Worm (Caenorhabditis elegans) whole organism, young adult: ENCODE data around the gene ZK666.15.

Experiments used
- B0035.1 ChIP-seq: sonication (generic microtip); optimal IDR thresholded peaks from 2 replicates; lab custom pipeline; 2016; ENCODE audit warnings: missing genetic modification characterization, mild to moderate bottlenecking, missing compliant biosample characterization, missing genotype, missing genetic modification reagents
- D2030.7 ChIP-seq: fragments of 200-800 bp; sonication (Bioruptor generic); IDR thresholded peaks from 2 replicates; pipeline ENCODE4 v1.3.6; 2022; ENCODE audit warnings: missing genetic modification reagents, missing genetic modification characterization, missing compliant biosample characterization
- F37B4.10 ChIP-seq: fragments of 200-800 bp; sonication (Bioruptor generic); IDR thresholded peaks from 2 replicates; pipeline ENCODE4 v1.3.6; 2022; ENCODE audit warnings: missing genetic modification characterization, missing compliant biosample characterization
- F49E8.2 ChIP-seq: sonication (generic microtip); optimal IDR thresholded peaks from 3 replicates; lab custom pipeline; 2017; ENCODE audit warnings: missing genetic modification characterization, mild to moderate bottlenecking, missing compliant biosample characterization, antibody characterized with exemption, moderate library complexity; ENCODE audit not compliant: insufficient read depth
- F55B11.4 ChIP-seq: sonication (generic microtip); optimal IDR thresholded peaks from 2 replicates; lab custom pipeline; 2016; ENCODE audit warnings: missing compliant biosample characterization, missing genetic modification characterization, borderline replicate concordance; ENCODE audit not compliant: insufficient read depth
- Y79H2A.3 ChIP-seq: fragments of 200-800 bp; sonication (Bioruptor generic); conservative IDR thresholded peaks from 2 replicates; pipeline ENCODE4 v1.3.6; 2022; ENCODE audit warnings: missing genetic modification reagents, missing genetic modification characterization, missing compliant biosample characterization
- Y95B8A.8 ChIP-seq: fragments of 200-800 bp; sonication (Bioruptor generic); IDR thresholded peaks from 2 replicates; pipeline ENCODE4 v1.3.6; 2022; ENCODE audit warnings: missing genetic modification reagents, missing genetic modification characterization, missing compliant biosample characterization
- ZK185.1 ChIP-seq: sonication (generic microtip); optimal IDR thresholded peaks from 2 replicates; lab custom pipeline; 2016; ENCODE audit warnings: mild to moderate bottlenecking, missing genetic modification characterization, missing compliant biosample characterization; ENCODE audit not compliant: poor library complexity, severe bottlenecking
- akir-1 ChIP-seq: fragments of 200-800 bp; sonication (Bioruptor generic); optimal IDR thresholded peaks from 2 replicates; lab custom pipeline; 2018; ENCODE audit warnings: mild to moderate bottlenecking, missing genetic modification characterization, moderate library complexity, missing compliant biosample characterization
- bed-1 ChIP-seq: fragments of 200-800 bp; sonication (Bioruptor generic); IDR thresholded peaks from 2 replicates; pipeline ENCODE4 v1.3.6; 2022; ENCODE audit warnings: missing genetic modification reagents, missing genetic modification characterization, missing compliant biosample characterization
- cebp-2 ChIP-seq: fragments of 200-800 bp; sonication (Bioruptor generic); IDR thresholded peaks from 2 replicates; pipeline ENCODE4 v1.3.6; 2022; ENCODE audit warnings: missing genetic modification characterization, missing compliant biosample characterization
- ceh-79 ChIP-seq: sonication (generic microtip); optimal IDR thresholded peaks from 2 replicates; lab custom pipeline; 2017; ENCODE audit warnings: mild to moderate bottlenecking, missing genetic modification characterization, missing compliant biosample characterization
- ceh-91 ChIP-seq: fragments of 200-800 bp; sonication (Bioruptor generic); IDR thresholded peaks from 2 replicates; pipeline ENCODE4 v1.3.6; 2022; ENCODE audit warnings: missing genetic modification reagents, missing genetic modification characterization, missing compliant biosample characterization
- dpl-1 ChIP-seq: fragments of 150-350 bp; optimal IDR thresholded peaks from 2 replicates; lab custom pipeline; 2014; ENCODE audit warnings: missing biosample characterization, missing genetic modification reagents, missing genetic modification characterization
- egl-18 ChIP-seq: fragments of 200-800 bp; sonication (Bioruptor generic); IDR thresholded peaks from 2 replicates; pipeline ENCODE4 v1.3.6; 2022; ENCODE audit warnings: missing genetic modification reagents, missing genetic modification characterization, missing compliant biosample characterization
- egl-44 ChIP-seq: fragments of 200-800 bp; sonication (Bioruptor generic); IDR thresholded peaks from 2 replicates; pipeline ENCODE4 v1.3.6; 2022; ENCODE audit warnings: missing genetic modification reagents, missing genetic modification characterization, missing compliant biosample characterization
- egrh-3 ChIP-seq: fragments of 200-800 bp; sonication (Bioruptor generic); IDR thresholded peaks from 2 replicates; pipeline ENCODE4 v1.3.6; 2022; ENCODE audit warnings: missing genetic modification reagents, missing genetic modification characterization, missing compliant biosample characterization
- gei-17 ChIP-seq: fragments of 200-800 bp; sonication (Bioruptor generic); optimal IDR thresholded peaks from 2 replicates; lab custom pipeline; 2018; ENCODE audit warnings: mild to moderate bottlenecking, missing genetic modification characterization, missing compliant biosample characterization
- him-1 ChIP-seq: sonication (generic microtip); optimal IDR thresholded peaks from 2 replicates; lab custom pipeline; 2016; ENCODE audit warnings: missing genotype, missing genetic modification reagents, missing genetic modification characterization, missing compliant biosample characterization
- hmg-1.2 ChIP-seq: fragments of 200-800 bp; sonication (Bioruptor generic); IDR thresholded peaks from 2 replicates; pipeline ENCODE4 v1.3.6; 2022; ENCODE audit warnings: missing genetic modification reagents, missing genetic modification characterization, missing compliant biosample characterization
- hmg-20 ChIP-seq: fragments of 200-800 bp; sonication (Bioruptor generic); IDR thresholded peaks from 2 replicates; pipeline ENCODE4 v1.3.6; 2022; ENCODE audit warnings: missing genetic modification reagents, missing genetic modification characterization, missing compliant biosample characterization
- lag-1 ChIP-seq: fragments of 200-800 bp; sonication (Bioruptor generic); IDR thresholded peaks from 2 replicates; pipeline ENCODE4 v1.3.6; 2022; ENCODE audit warnings: missing genetic modification reagents, missing genetic modification characterization, missing compliant biosample characterization
- lin-40 ChIP-seq: sonication (generic microtip); optimal IDR thresholded peaks from 2 replicates; lab custom pipeline; 2016; ENCODE audit warnings: missing genetic modification characterization, mild to moderate bottlenecking, missing compliant biosample characterization, missing genotype, missing genetic modification reagents
- madf-6 ChIP-seq: fragments of 200-800 bp; sonication (Bioruptor generic); IDR thresholded peaks from 2 replicates; pipeline ENCODE4 v1.3.6; 2022; ENCODE audit warnings: missing genetic modification reagents, missing genetic modification characterization, missing compliant biosample characterization
- mcd-1 ChIP-seq: fragments of 200-800 bp; sonication (Bioruptor generic); IDR thresholded peaks from 2 replicates; pipeline ENCODE4 v1.3.6; 2022; ENCODE audit warnings: missing genetic modification reagents, missing genetic modification characterization, missing compliant biosample characterization
- mes-4 ChIP-seq: sonication (generic microtip); optimal IDR thresholded peaks from 2 replicates; lab custom pipeline; 2016; ENCODE audit warnings: missing genotype, missing genetic modification characterization, missing compliant biosample characterization
- nfyb-1 ChIP-seq: fragments of 200-800 bp; sonication (Bioruptor generic); IDR thresholded peaks from 2 replicates; pipeline ENCODE4 v1.3.6; 2022; ENCODE audit warnings: missing genetic modification reagents, missing genetic modification characterization, missing compliant biosample characterization
- nhr-120 ChIP-seq: fragments of 200-800 bp; sonication (Bioruptor generic); IDR thresholded peaks from 2 replicates; pipeline ENCODE4 v1.3.6; 2022; ENCODE audit warnings: missing genetic modification characterization, missing compliant biosample characterization
- nhr-80 ChIP-seq: sonication (generic microtip); optimal IDR thresholded peaks from 2 replicates; lab custom pipeline; 2016; ENCODE audit warnings: missing genetic modification characterization, missing compliant biosample characterization
- pbrm-1 ChIP-seq: fragments of 200-800 bp; sonication (Bioruptor generic); IDR thresholded peaks from 2 replicates; pipeline ENCODE4 v1.3.6; 2022; ENCODE audit warnings: missing genetic modification reagents, missing genetic modification characterization, missing compliant biosample characterization
- rec-8 ChIP-seq, 2 experiments: sonication (generic microtip); optimal IDR thresholded peaks; 2 replicates each; lab custom pipeline; 2016; ENCODE audit warnings: mild to moderate bottlenecking in 2 of 2, missing genetic modification characterization in 2 of 2, missing genetic modification reagents in 2 of 2, missing genotype in 2 of 2, missing biosample characterization in 1 of 2, missing compliant biosample characterization in 1 of 2, moderate library complexity in 1 of 2
- repo-1 ChIP-seq: sonication (generic microtip); optimal IDR thresholded peaks from 2 replicates; lab custom pipeline; 2017; ENCODE audit warnings: mild to moderate bottlenecking, missing genetic modification characterization, missing compliant biosample characterization
- rpc-1 ChIP-seq, 2 experiments: fragments of 150-350 bp in 1 of 2; sonication (generic microtip) in 1 of 2; optimal IDR thresholded peaks; 2 replicates each; lab custom pipeline; 2014 to 2018; ENCODE audit warnings: missing biosample characterization in 1 of 2, missing genetic modification characterization in 1 of 2, missing genetic modification reagents in 1 of 2, missing genotype in 1 of 2
- snpc-3.4 ChIP-seq: sonication (generic microtip); optimal IDR thresholded peaks from 2 replicates; lab custom pipeline; 2017; ENCODE audit warnings: missing genetic modification characterization, mild to moderate bottlenecking, missing compliant biosample characterization, antibody characterized with exemption, moderate library complexity, missing genotype, missing genetic modification reagents
- snpc-4 ChIP-seq, 5 experiments: fragments of 150-350 bp in 1 of 5; sonication (generic microtip) in 4 of 5; optimal IDR thresholded peaks; 2 replicates each; lab custom pipeline; 2014 to 2018; ENCODE audit warnings: missing genetic modification characterization in 5 of 5, missing biosample characterization in 3 of 5, antibody characterized with exemption in 2 of 5, mild to moderate bottlenecking in 2 of 5, missing compliant biosample characterization in 2 of 5, missing genotype in 2 of 5, moderate library complexity in 2 of 5, missing genetic modification reagents in 1 of 5
- unc-62 ChIP-seq: fragments of 150-350 bp; optimal IDR thresholded peaks from 2 replicates; lab custom pipeline; 2014; ENCODE audit warnings: missing biosample characterization, missing genetic modification reagents, missing genetic modification characterization
- ztf-28 ChIP-seq: fragments of 200-800 bp; sonication (Bioruptor generic); IDR thresholded peaks from 2 replicates; pipeline ENCODE4 v1.3.6; 2022; ENCODE audit warnings: missing genetic modification reagents, missing genetic modification characterization, missing compliant biosample characterization

ZK666.15 gene

ce11 chrII:10486738-10487137, at the start of gene ZK666.15:
Gene ZK666.15, plus strand, starts transcription at chrII:10487038.
- TF ChIP-seq mes-4 (tag; lab: Kevin White, UChicago): no peak
- TF ChIP-seq ztf-28 (GFP tag; lab: Robert Waterston, UW): no peak
- no peak for TF ChIP-seq D2030.7
- TF ChIP-seq snpc-4 (GFP tag; optimal IDR thresholded peaks at IDR 0.05; lab: Kevin White, UChicago): no peak
- no peak for TF ChIP-seq snpc-4 (tag; optimal IDR thresholded peaks at IDR 0.05; lab: Kevin White, UChicago)
- no peak for TF ChIP-seq repo-1 (tag; lab: Kevin White, UChicago)
- TF ChIP-seq rpc-1 (optimal IDR thresholded peaks at IDR 0.05; lab: Kevin White, UChicago): no peak
- no peak for TF ChIP-seq rpc-1 (tag; optimal IDR thresholded peaks at IDR 0.05; lab: Kevin White, UChicago)
- no peak for TF ChIP-seq B0035.1 (tag; lab: Kevin White, UChicago)
- no peak for TF ChIP-seq madf-6 (GFP tag; lab: Robert Waterston, UW)
- TF ChIP-seq F55B11.4 (tag; lab: Kevin White, UChicago): no peak
- TF ChIP-seq hmg-20 (GFP tag; lab: Robert Waterston, UW): no peak
- TF ChIP-seq unc-62 (GFP tag; lab: Kevin White, UChicago): no peak
- no peak for TF ChIP-seq bed-1 (GFP tag; lab: Robert Waterston, UW)
- TF ChIP-seq snpc-3.4 (tag; lab: Kevin White, UChicago): no peak
- TF ChIP-seq him-1 (tag; lab: Kevin White, UChicago): no peak
- TF ChIP-seq cebp-2 (GFP tag; lab: Robert Waterston, UW): no peak
- TF ChIP-seq dpl-1 (GFP tag; lab: Kevin White, UChicago): no peak
- TF ChIP-seq hmg-1.2 (GFP tag; lab: Robert Waterston, UW): no peak
- no peak for TF ChIP-seq egl-44 (GFP tag; lab: Robert Waterston, UW)
- TF ChIP-seq lag-1 (GFP tag; lab: Robert Waterston, UW): no peak
- no peak for TF ChIP-seq nhr-120

DNA sequence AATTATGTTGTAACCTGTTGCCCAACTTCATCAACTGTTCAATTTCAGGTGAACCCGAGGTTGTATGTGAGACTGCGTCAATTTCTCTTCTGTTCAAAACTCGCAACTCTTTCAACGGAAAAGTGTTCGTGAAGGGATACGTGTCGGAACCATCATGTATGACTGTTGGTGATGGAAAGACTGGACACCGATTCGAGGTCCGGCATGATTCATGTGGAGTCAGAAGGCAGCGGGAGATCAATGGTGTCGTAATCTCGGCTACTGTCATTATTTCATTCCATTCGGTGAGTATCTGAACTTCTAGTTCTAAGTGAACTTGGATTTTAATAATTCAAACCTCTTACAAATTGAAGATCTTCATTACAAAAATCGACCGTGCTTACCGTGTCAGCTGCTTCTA, 49.0 kb upstream of the ZK666.15 start:
- TF ChIP-seq egrh-3 (GFP tag; lab: Robert Waterston, UW): no peak
- no peak for TF ChIP-seq Y79H2A.3 (GFP tag; lab: Robert Waterston, UW)
- TF ChIP-seq rec-8 (tag; optimal IDR thresholded peaks at IDR 0.05; lab: Kevin White, UChicago): no peak

- no peak for TF ChIP-seq madf-6 (GFP tag; lab: Robert Waterston, UW)
- TF ChIP-seq ceh-91 (GFP tag; lab: Robert Waterston, UW): no peak
- no peak for TF ChIP-seq egl-18 (GFP tag; lab: Robert Waterston, UW)
- no peak for TF ChIP-seq ceh-79 (tag; lab: Kevin White, UChicago)
- no peak for TF ChIP-seq akir-1
- TF ChIP-seq ZK185.1: no peak
- no peak for TF ChIP-seq F37B4.10
- no peak for TF ChIP-seq F49E8.2 (tag; lab: Kevin White, UChicago)
- no peak for TF ChIP-seq nfyb-1 (GFP tag; lab: Robert Waterston, UW)
- no peak for TF ChIP-seq bed-1 (GFP tag; lab: Robert Waterston, UW)
- no peak for TF ChIP-seq egrh-3 (GFP tag; lab: Robert Waterston, UW)
- TF ChIP-seq mcd-1 (GFP tag; lab: Robert Waterston, UW): no peak
- no peak for TF ChIP-seq gei-17 (GFP tag; lab: Kevin White, UChicago)
- TF ChIP-seq Y95B8A.8 (GFP tag; lab: Robert Waterston, UW): no peak
- no peak for TF ChIP-seq nhr-80 (tag; lab: Kevin White, UChicago)
- TF ChIP-seq pbrm-1 (GFP tag; lab: Robert Waterston, UW): no peak
- no peak for TF ChIP-seq mes-4 (tag; lab: Kevin White, UChicago)
- TF ChIP-seq lin-40 (tag; lab: Kevin White, UChicago): no peak
- TF ChIP-seq, all 124 proteins: peak for 0
Measured at ce11 chrII:10439976-10440375, 46.9 kb upstream of the ZK666.15 start, which contains the start of gene E04D5.4. Gene E04D5.4, plus strand, starts transcription at chrII:10440276.
